Fruit fly (Drosophila melanogaster) whole organism, prepupa: ENCODE measurements around the gene pum.

ENCODE experiments used
- Blimp-1 ChIP-seq: fragments of 200-800 bp; sonication (Bioruptor generic); optimal IDR thresholded peaks from 3 replicates; lab custom pipeline; 2017; ENCODE audit warnings: missing biosample characterization, missing genetic modification characterization, mild to moderate bottlenecking, moderate library complexity, missing genetic modification reagents
- CG10669 ChIP-seq: fragments of 200-800 bp; sonication (Bioruptor generic); optimal IDR thresholded peaks from 3 replicates; lab custom pipeline; 2018; ENCODE audit warnings: missing biosample characterization, mild to moderate bottlenecking, missing genetic modification characterization, moderate library complexity
- CG11294 ChIP-seq: fragments of 200-800 bp; sonication (Bioruptor generic); IDR thresholded peaks from 2 replicates; pipeline ENCODE4 v1.3.6; 2022; ENCODE audit warnings: missing biosample characterization, missing genetic modification characterization
- CG11762 ChIP-seq: fragments of 200-800 bp; sonication (Bioruptor generic); optimal IDR thresholded peaks from 3 replicates; lab custom pipeline; 2016; ENCODE audit warnings: missing biosample characterization, missing genetic modification characterization; ENCODE audit not compliant: insufficient read depth
- CG1621 ChIP-seq: fragments of 200-800 bp; sonication (Bioruptor generic); optimal IDR thresholded peaks from 3 replicates; lab custom pipeline; 2018; ENCODE audit warnings: missing biosample characterization, mild to moderate bottlenecking, missing genetic modification characterization
- CG16779 ChIP-seq: fragments of 200-800 bp; sonication (Bioruptor generic); optimal IDR thresholded peaks from 3 replicates; lab custom pipeline; 2017; ENCODE audit warnings: missing biosample characterization, mild to moderate bottlenecking, missing genetic modification characterization
- CG3032 ChIP-seq: fragments of 200-800 bp; optimal IDR thresholded peaks from 2 replicates; lab custom pipeline; 2019; ENCODE audit warnings: missing biosample characterization, mild to moderate bottlenecking, missing genetic modification characterization, moderate library complexity
- CG31627 ChIP-seq: fragments of 200-800 bp; sonication (Bioruptor generic); optimal IDR thresholded peaks from 3 replicates; lab custom pipeline; 2016; ENCODE audit warnings: missing biosample characterization, missing genetic modification characterization
- CG32006 ChIP-seq: fragments of 200-800 bp; sonication (Bioruptor generic); optimal IDR thresholded peaks from 3 replicates; lab custom pipeline; 2017; ENCODE audit warnings: missing biosample characterization, mild to moderate bottlenecking, missing genetic modification characterization
- CG34406 ChIP-seq: fragments of 200-800 bp; sonication (Bioruptor generic); optimal IDR thresholded peaks from 3 replicates; lab custom pipeline; 2016; ENCODE audit warnings: missing biosample characterization, missing genetic modification characterization
- CG3919 ChIP-seq: fragments of 200-800 bp; sonication (Bioruptor generic); optimal IDR thresholded peaks from 3 replicates; lab custom pipeline; 2016; ENCODE audit warnings: missing biosample characterization, missing genetic modification characterization
- CG4318 ChIP-seq: fragments of 200-800 bp; sonication (Bioruptor generic); optimal IDR thresholded peaks from 3 replicates; lab custom pipeline; 2017; ENCODE audit warnings: missing biosample characterization, mild to moderate bottlenecking, missing genetic modification characterization
- CG6808 ChIP-seq: fragments of 200-800 bp; sonication (Bioruptor generic); optimal IDR thresholded peaks from 3 replicates; lab custom pipeline; 2017; ENCODE audit warnings: missing biosample characterization, missing genetic modification characterization, mild to moderate bottlenecking, moderate library complexity, missing genetic modification reagents
- CG6854 ChIP-seq: fragments of 200-800 bp; sonication (Bioruptor generic); optimal IDR thresholded peaks from 2 replicates; lab custom pipeline; 2017; ENCODE audit warnings: missing biosample characterization, mild to moderate bottlenecking, missing genetic modification characterization
- CG7368 ChIP-seq: fragments of 200-800 bp; sonication (Bioruptor generic); optimal IDR thresholded peaks from 3 replicates; lab custom pipeline; 2016; ENCODE audit warnings: missing biosample characterization, missing genetic modification characterization
- CG8119 ChIP-seq: fragments of 200-800 bp; sonication (Bioruptor generic); IDR thresholded peaks from 3 replicates; pipeline ENCODE4 v1.3.6; 2022; ENCODE audit warnings: missing biosample characterization, missing genetic modification characterization
- CG8632 ChIP-seq: fragments of 200-800 bp; sonication (Bioruptor generic); optimal IDR thresholded peaks from 3 replicates; lab custom pipeline; 2016; ENCODE audit warnings: missing biosample characterization, missing genetic modification characterization
- CG9139 ChIP-seq: fragments of 200-800 bp; sonication (Bioruptor generic); optimal IDR thresholded peaks from 3 replicates; lab custom pipeline; 2017; ENCODE audit warnings: missing biosample characterization, mild to moderate bottlenecking, missing genetic modification characterization
- Eip78C ChIP-seq: fragments of 200-800 bp; sonication (Bioruptor generic); peaks from one replicate; lab custom pipeline; 2016; ENCODE audit warnings: missing biosample characterization, missing genetic modification characterization
- Eip93F ChIP-seq: fragments of 200-800 bp; sonication (Bioruptor generic); optimal IDR thresholded peaks from 2 replicates; lab custom pipeline; 2016; ENCODE audit warnings: missing biosample characterization, mild to moderate bottlenecking, missing genetic modification characterization
- Ets21C ChIP-seq: fragments of 200-800 bp; sonication (Bioruptor generic); optimal IDR thresholded peaks from 3 replicates; lab custom pipeline; 2016; ENCODE audit warnings: missing biosample characterization, missing genetic modification characterization
- Ets96B ChIP-seq: fragments of 200-800 bp; optimal IDR thresholded peaks from 2 replicates; lab custom pipeline; 2019; ENCODE audit warnings: missing biosample characterization, mild to moderate bottlenecking, missing genetic modification characterization, moderate library complexity
- Gug ChIP-seq: fragments of 200-800 bp; sonication (Bioruptor generic); IDR thresholded peaks from 2 replicates; pipeline ENCODE4 v1.3.6; 2022; ENCODE audit warnings: missing biosample characterization, missing genetic modification characterization
- Hr38 ChIP-seq: sonication (Bioruptor generic); optimal IDR thresholded peaks from 2 replicates; lab custom pipeline; 2016; ENCODE audit warnings: missing biosample characterization, missing genetic modification characterization
- Hr39 ChIP-seq: fragments of 200-800 bp; sonication (Bioruptor generic); optimal IDR thresholded peaks from 2 replicates; lab custom pipeline; 2016; ENCODE audit warnings: missing biosample characterization, missing genetic modification characterization
- Lpt ChIP-seq: fragments of 200-800 bp; sonication (Bioruptor generic); optimal IDR thresholded peaks from 3 replicates; lab custom pipeline; 2016; ENCODE audit warnings: missing biosample characterization, missing genetic modification characterization
- Met ChIP-seq: fragments of 200-800 bp; sonication (Bioruptor generic); optimal IDR thresholded peaks from 3 replicates; lab custom pipeline; 2016; ENCODE audit warnings: missing biosample characterization, missing genetic modification characterization
- OdsH ChIP-seq: fragments of 200-800 bp; sonication (Bioruptor generic); optimal IDR thresholded peaks from 3 replicates; lab custom pipeline; 2016; ENCODE audit warnings: missing biosample characterization, missing genetic modification characterization
- Smox ChIP-seq: fragments of 200-800 bp; sonication (Bioruptor generic); optimal IDR thresholded peaks from 3 replicates; lab custom pipeline; 2016; ENCODE audit warnings: missing biosample characterization, missing genetic modification characterization
- Sox102F ChIP-seq: fragments of 200-800 bp; sonication (Bioruptor generic); optimal IDR thresholded peaks from 2 replicates; lab custom pipeline; 2016; ENCODE audit warnings: missing biosample characterization, mild to moderate bottlenecking, missing genetic modification characterization
- Sox15 ChIP-seq: fragments of 200-800 bp; sonication (Bioruptor generic); optimal IDR thresholded peaks from 3 replicates; lab custom pipeline; 2016; ENCODE audit warnings: missing biosample characterization, missing genetic modification characterization
- acj6 ChIP-seq: fragments of 200-800 bp; sonication (Bioruptor generic); optimal IDR thresholded peaks from 3 replicates; lab custom pipeline; 2016; ENCODE audit warnings: missing biosample characterization, missing genetic modification characterization
- cyc ChIP-seq: fragments of 200-800 bp; sonication (Bioruptor generic); optimal IDR thresholded peaks from 3 replicates; lab custom pipeline; 2016; ENCODE audit warnings: missing biosample characterization, missing genetic modification characterization
- dac ChIP-seq: fragments of 200-800 bp; sonication (Bioruptor generic); optimal IDR thresholded peaks from 2 replicates; lab custom pipeline; 2017; ENCODE audit warnings: missing biosample characterization, mild to moderate bottlenecking, missing genetic modification characterization
- dsx ChIP-seq: fragments of 200-800 bp; optimal IDR thresholded peaks from 3 replicates; lab custom pipeline; 2019; ENCODE audit warnings: missing biosample characterization, mild to moderate bottlenecking, missing genetic modification characterization, moderate library complexity; ENCODE audit not compliant: poor library complexity, severe bottlenecking
- esn ChIP-seq: fragments of 200-800 bp; sonication (Bioruptor generic); optimal IDR thresholded peaks from 2 replicates; lab custom pipeline; 2016; ENCODE audit warnings: missing biosample characterization, mild to moderate bottlenecking, missing genetic modification characterization, moderate library complexity
- fd59A ChIP-seq: fragments of 200-800 bp; sonication (Bioruptor generic); optimal IDR thresholded peaks from 2 replicates; lab custom pipeline; 2017; ENCODE audit warnings: missing biosample characterization, mild to moderate bottlenecking, missing genetic modification characterization, missing genetic modification reagents
- fkh ChIP-seq: fragments of 200-800 bp; sonication (Bioruptor generic); optimal IDR thresholded peaks from 3 replicates; lab custom pipeline; 2017; ENCODE audit warnings: missing biosample characterization, mild to moderate bottlenecking, missing genetic modification characterization, moderate library complexity
- lz ChIP-seq: fragments of 200-800 bp; sonication (Bioruptor generic); optimal IDR thresholded peaks from 3 replicates; lab custom pipeline; 2016; ENCODE audit warnings: missing biosample characterization, missing genetic modification characterization
- net ChIP-seq: fragments of 200-800 bp; sonication (Bioruptor generic); optimal IDR thresholded peaks from 3 replicates; lab custom pipeline; 2016; ENCODE audit warnings: missing biosample characterization, missing genetic modification characterization
- pdm3 ChIP-seq: fragments of 200-800 bp; sonication (Bioruptor generic); optimal IDR thresholded peaks from 3 replicates; lab custom pipeline; 2016; ENCODE audit warnings: missing biosample characterization, missing genetic modification characterization
- salr ChIP-seq, 2 experiments: fragments of 200-800 bp; sonication (Bioruptor generic); optimal IDR thresholded peaks; 3 replicates each; lab custom pipeline; 2016 to 2018; ENCODE audit warnings: missing biosample characterization in 2 of 2, missing genetic modification characterization in 2 of 2, mild to moderate bottlenecking in 1 of 2
- spab ChIP-seq: fragments of 200-800 bp; sonication (Bioruptor generic); optimal IDR thresholded peaks from 2 replicates; lab custom pipeline; 2017; ENCODE audit warnings: missing biosample characterization, mild to moderate bottlenecking, missing genetic modification characterization, missing genetic modification reagents
- ss ChIP-seq, 2 experiments: fragments of 200-800 bp; sonication (Bioruptor generic); optimal IDR thresholded peaks; 2 replicates in 1 of 2; 3 replicates in 1 of 2; lab custom pipeline; 2017 to 2018; ENCODE audit warnings: mild to moderate bottlenecking in 2 of 2, missing biosample characterization in 2 of 2, missing genetic modification characterization in 2 of 2, moderate library complexity in 1 of 2
- svp ChIP-seq: fragments of 200-800 bp; sonication (Bioruptor generic); peaks from one replicate; lab custom pipeline; 2016; ENCODE audit warnings: missing biosample characterization, missing genetic modification characterization
- topi ChIP-seq: fragments of 200-800 bp; sonication (Bioruptor generic); optimal IDR thresholded peaks from 3 replicates; lab custom pipeline; 2016; ENCODE audit warnings: missing biosample characterization, missing genetic modification characterization
- vri ChIP-seq: fragments of 200-800 bp; sonication (Bioruptor generic); optimal IDR thresholded peaks from 3 replicates; lab custom pipeline; 2016; ENCODE audit warnings: missing biosample characterization, mild to moderate bottlenecking, missing genetic modification characterization

The pum gene

dm6 chr3R:9053850-9054441, 183.5 kb downstream of the pum start (continued):
- TF ChIP-seq CG8632 (GFP tag; lab: Kevin White, UChicago), result peak; percentile 63
- TF ChIP-seq ss (GFP tag; optimal IDR thresholded peaks at IDR 0.05; lab: Kevin White, UChicago), result peak in 1 of 2 experiments; percentile 47
- TF ChIP-seq CG16779 (tag; lab: Kevin White, UChicago), result no peak
- TF ChIP-seq fd59A (GFP tag; lab: Kevin White, UChicago), result peak; percentile 73
- TF ChIP-seq CG4318 (GFP tag; lab: Kevin White, UChicago), result peak; percentile 53
- peak; percentile 66 for TF ChIP-seq cyc (GFP tag; lab: Kevin White, UChicago)
- TF ChIP-seq Smox (GFP tag; lab: Kevin White, UChicago), result peak; percentile 53
- TF ChIP-seq fkh (GFP tag; lab: Kevin White, UChicago), result no peak
- peak; percentile 57 for TF ChIP-seq Sox102F
- TF ChIP-seq CG3919 (GFP tag; lab: Kevin White, UChicago), result peak; percentile 58
- peak; percentile 48 for TF ChIP-seq spab (GFP tag; lab: Kevin White, UChicago)
- peak; percentile 66 for TF ChIP-seq CG31627 (GFP tag; lab: Kevin White, UChicago)
- TF ChIP-seq Ets96B, result peak; percentile 51
- no peak for TF ChIP-seq Eip93F
- TF ChIP-seq Met (GFP tag; lab: Kevin White, UChicago), result peak; percentile 62
- TF ChIP-seq CG7368 (GFP tag; lab: Kevin White, UChicago), result peak; percentile 31
- peak; percentile 58 for TF ChIP-seq CG3032
- TF ChIP-seq CG8119 (GFP tag; lab: Robert Waterston, UW), result no peak
- TF ChIP-seq OdsH (GFP tag; lab: Kevin White, UChicago), result peak; percentile 58
- TF ChIP-seq salr (GFP tag; optimal IDR thresholded peaks at IDR 0.05; lab: Kevin White, UChicago), result peak in 1 of 2 experiments; percentile 58
- peak; percentile 38 for TF ChIP-seq CG10669 (GFP tag; lab: Kevin White, UChicago)
- peak; percentile 90 for TF ChIP-seq svp
- TF ChIP-seq Blimp-1, result peak; percentile 19
- peak; percentile 60 for TF ChIP-seq topi (GFP tag; lab: Kevin White, UChicago)
- peak; percentile 47 for TF ChIP-seq CG34406 (GFP tag; lab: Kevin White, UChicago)
- TF ChIP-seq CG32006, result peak; percentile 80
- no peak for TF ChIP-seq CG11294 (GFP tag; lab: Robert Waterston, UW)
- peak; percentile 28 for TF ChIP-seq Ets21C (GFP tag; lab: Kevin White, UChicago)
- peak; percentile 80 for TF ChIP-seq Hr39 (GFP tag; lab: Kevin White, UChicago)
- no peak for TF ChIP-seq Lpt (GFP tag; lab: Kevin White, UChicago)
- peak; percentile 59 for TF ChIP-seq esn
- peak; percentile 83 for TF ChIP-seq Eip78C (GFP tag; lab: Kevin White, UChicago)
- TF ChIP-seq Hr38, result no peak

DNA sequence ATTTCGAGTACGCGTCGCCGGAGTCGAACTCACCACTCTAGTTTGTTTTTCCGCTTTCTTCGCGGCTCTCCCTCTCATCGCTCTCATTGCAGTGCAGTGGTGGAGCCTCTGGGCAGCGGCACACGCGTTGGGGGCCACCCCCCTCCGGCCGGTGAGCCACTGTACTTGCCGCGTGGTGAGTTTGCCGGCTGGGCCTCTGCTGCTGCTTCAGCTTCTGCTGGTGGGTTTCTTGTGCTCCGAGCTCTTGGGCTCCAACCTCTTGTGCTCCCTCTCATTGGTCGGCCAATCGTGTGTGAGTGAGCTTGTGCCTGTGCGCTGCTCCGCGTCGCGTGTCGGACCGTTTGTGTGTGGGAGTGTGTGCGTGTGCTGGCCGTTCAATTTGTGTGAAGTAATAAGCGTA, 184.5 kb downstream of the pum start:
- TF ChIP-seq CG3032 (peak; percentile 53), CG11762 (no peak), Eip93F (no peak), Sox15 (GFP tag; lab: Kevin White, UChicago) (no peak), Gug (GFP tag; lab: Robert Waterston, UW) (no peak), acj6 (peak; percentile 22), CG8119 (GFP tag; lab: Robert Waterston, UW) (no peak), Lpt (GFP tag; lab: Kevin White, UChicago) (peak; percentile 79), fkh (GFP tag; lab: Kevin White, UChicago) (peak; percentile 84), CG31627 (GFP tag; lab: Kevin White, UChicago) (peak; percentile 50), net (GFP tag; lab: Kevin White, UChicago) (peak; percentile 82), CG32006 (peak; percentile 57), Blimp-1 (peak; percentile 81), vri (GFP tag; lab: Kevin White, UChicago) (peak; percentile 79), Ets21C (GFP tag; lab: Kevin White, UChicago) (peak; percentile 10), topi (GFP tag; lab: Kevin White, UChicago) (peak; percentile 46), lz (GFP tag; lab: Kevin White, UChicago) (peak; percentile 31), CG6808 (GFP tag; lab: Kevin White, UChicago) (peak; percentile 74), Hr38 (no peak), CG6854 (peak; percentile 93), spab (GFP tag; lab: Kevin White, UChicago) (peak; percentile 68), Met (GFP tag; lab: Kevin White, UChicago) (peak; percentile 55), dac (GFP tag; lab: Kevin White, UChicago) (peak; percentile 27), cyc (GFP tag; lab: Kevin White, UChicago) (peak; percentile 45), pdm3 (GFP tag; lab: Kevin White, UChicago) (peak; percentile 50), dsx (GFP tag; lab: Kevin White, UChicago) (peak; percentile 68), Ets96B (peak; percentile 37), CG1621 (tag; lab: Kevin White, UChicago) (peak; percentile 96), ss (GFP tag; optimal IDR thresholded peaks at IDR 0.05; lab: Kevin White, UChicago) (peak; percentile 84 to 93), CG9139 (GFP tag; lab: Kevin White, UChicago) (peak; percentile 75)
